Fruit fly (Drosophila melanogaster): ENCODE measurements around the gene CG1271.

CG1271 gene

dm6 chr3L:3078398-3079155, 26.3 kb downstream of the CG1271 start (continued):
- TF ChIP-seq ATbp (GFP tag; optimal IDR thresholded peaks at IDR 0.05) (peak; percentile 51), CG12236 (GFP tag; optimal IDR thresholded peaks at IDR 0.05) (no peak), CG10543 (GFP tag; optimal IDR thresholded peaks at IDR 0.05) (peak; percentile 50), CG8765 (GFP tag; IDR thresholded peaks at IDR 0.05) (no peak), CG10462 (GFP tag; optimal IDR thresholded peaks at IDR 0.05) (no peak), MBD-R2 (GFP tag; IDR thresholded peaks at IDR 0.05) (peak; percentile 19; the same call in 1 of the 2 replicates), H15 (GFP tag; IDR thresholded peaks at IDR 0.05) (no peak), unpg (GFP tag; optimal IDR thresholded peaks at IDR 0.05) (peak; percentile 7), ara (GFP tag; IDR thresholded peaks at IDR 0.05) (no peak), cwo (GFP tag; optimal IDR thresholded peaks at IDR 0.05) (peak; percentile 21), CG12155 (GFP tag; optimal IDR thresholded peaks at IDR 0.05) (no peak), CG14710 (tag; optimal IDR thresholded peaks at IDR 0.05) (peak; percentile 1), Atf6 (GFP tag; IDR thresholded peaks at IDR 0.05) (0 out of 2 replicates have a peak, but pooled peaks have one; percentile 44), bowl (GFP tag; IDR thresholded peaks at IDR 0.05) (no peak), dm (GFP tag; optimal IDR thresholded peaks at IDR 0.05) (no peak), Hmr (GFP tag; optimal IDR thresholded peaks at IDR 0.05) (peak; percentile 69), slbo (GFP tag; IDR thresholded peaks at IDR 0.05) (peak; percentile 22; the same call in 1 of the 2 replicates), psq (GFP tag; optimal IDR thresholded peaks at IDR 0.05) (no peak), CG2199 (GFP tag; IDR thresholded peaks at IDR 0.05) (no peak), CG8089 (GFP tag; optimal IDR thresholded peaks at IDR 0.05) (no peak), NK7.1 (GFP tag; optimal IDR thresholded peaks at IDR 0.05) (no peak), kah (GFP tag; optimal IDR thresholded peaks at IDR 0.05) (peak; percentile 33), lmd (GFP tag; IDR thresholded peaks at IDR 0.05) (peak; percentile 44; the same call in 1 of the 2 replicates), CG7963 (GFP tag; IDR thresholded peaks at IDR 0.05; ENCODE audit: partially characterized antibody) (no peak), CG4360 (GFP tag; IDR thresholded peaks at IDR 0.05) (no peak), CG32767 (GFP tag; IDR thresholded peaks at IDR 0.05) (0 out of 2 replicates have a peak, but pooled peaks have one; percentile 12), pfk (GFP tag; optimal IDR thresholded peaks at IDR 0.05) (peak; percentile 21), tap (tag; optimal IDR thresholded peaks at IDR 0.05) (peak; percentile 8), lov (optimal IDR thresholded peaks at IDR 0.05) (no peak), lov (GFP tag; IDR thresholded peaks at IDR 0.05) (no peak), CG12942 (GFP tag; optimal IDR thresholded peaks at IDR 0.05) (no peak), lola (GFP tag; optimal IDR thresholded peaks at IDR 0.05) (peak in 1 of 3 experiments; percentile 0), jigr1 (GFP tag; IDR thresholded peaks at IDR 0.05) (no peak), al (GFP tag; IDR thresholded peaks at IDR 0.05) (no peak), lab (GFP tag; optimal IDR thresholded peaks at IDR 0.05) (peak; percentile 78), fd102C (GFP tag; optimal IDR thresholded peaks at IDR 0.05) (no peak), pho (GFP tag; optimal IDR thresholded peaks at IDR 0.05) (no peak), Aef1 (GFP tag; IDR thresholded peaks at IDR 0.05) (no peak; the same call in 2 of the 3 replicates), onecut (GFP tag; IDR thresholded peaks at IDR 0.05) (no peak), CG12659 (GFP tag; optimal IDR thresholded peaks at IDR 0.05) (peak; percentile 16), CG3995 (GFP tag; optimal IDR thresholded peaks at IDR 0.05) (peak; percentile 42), CG7372 (GFP tag; IDR thresholded peaks at IDR 0.05) (no peak), Fer2 (tag; optimal IDR thresholded peaks at IDR 0.05) (no peak), CG17568 (GFP tag; optimal IDR thresholded peaks at IDR 0.05) (peak; percentile 15), CG1529 (GFP tag; optimal IDR thresholded peaks at IDR 0.05) (peak; percentile 14), zen (tag; optimal IDR thresholded peaks at IDR 0.05) (no peak), mld (GFP tag; IDR thresholded peaks at IDR 0.05; ENCODE audit: partially characterized antibody) (no peak), schlank (tag; optimal IDR thresholded peaks at IDR 0.05) (peak; percentile 49), Dek (tag; optimal IDR thresholded peaks at IDR 0.05) (peak; percentile 3), ro (GFP tag; IDR thresholded peaks at IDR 0.05) (no peak)
